Fruit fly (Drosophila melanogaster): ENCODE measurements around the gene PyK.

The PyK gene

DNA sequence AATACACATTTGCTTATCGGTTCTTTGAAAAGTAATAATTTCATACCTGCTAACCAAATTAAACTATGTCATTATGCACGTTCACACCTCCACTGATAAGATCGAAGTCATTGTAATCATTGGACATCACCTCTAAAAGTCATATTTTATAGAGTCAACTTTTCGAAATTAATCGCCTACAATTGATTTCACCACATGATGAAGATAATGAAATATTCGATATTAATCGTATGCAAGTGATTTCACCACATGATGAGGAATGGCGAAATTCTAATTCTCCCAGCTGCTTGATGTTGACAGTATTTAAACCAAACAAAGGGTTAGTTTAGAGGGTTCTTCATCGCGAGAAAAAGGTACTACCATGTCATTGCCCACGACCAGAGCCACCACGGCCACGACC is 8.3 kb downstream of the PyK start, which contains the start of gene CG18596 (continued):
- peak; percentile 64 for TF ChIP-seq Dref (GFP tag; IDR thresholded peaks at IDR 0.05)
- TF ChIP-seq amos (GFP tag; IDR thresholded peaks at IDR 0.05; ENCODE audit: partially characterized antibody), result peak; percentile 88
- peak; percentile 29 for TF ChIP-seq CG15514 (GFP tag; optimal IDR thresholded peaks at IDR 0.05)
- peak; percentile 67 for TF ChIP-seq phol (tag; optimal IDR thresholded peaks at IDR 0.05)
- TF ChIP-seq CTCF (GFP tag; optimal IDR thresholded peaks at IDR 0.05), result peak; percentile 20
- TF ChIP-seq zen2 (GFP tag; IDR thresholded peaks at IDR 0.05; ENCODE audit: partially characterized antibody), result peak; percentile 92
- TF ChIP-seq stwl (tag; optimal IDR thresholded peaks at IDR 0.05), result peak; percentile 75
- TF ChIP-seq Dll (GFP tag; IDR thresholded peaks at IDR 0.05; ENCODE audit: partially characterized antibody), result peak; percentile 98
- TF ChIP-seq tll (GFP tag; optimal IDR thresholded peaks at IDR 0.05), result peak in 1 of 2 experiments; percentile 82
- peak; percentile 98 for TF ChIP-seq CG13287 (GFP tag; IDR thresholded peaks at IDR 0.05; ENCODE audit: partially characterized antibody)
- TF ChIP-seq inv (GFP tag; IDR thresholded peaks at IDR 0.05; ENCODE audit: partially characterized antibody), result peak; percentile 88
- no peak for TF ChIP-seq CG12104 (GFP tag; optimal IDR thresholded peaks at IDR 0.05)
- peak; percentile 97 for TF ChIP-seq CG34224 (GFP tag; IDR thresholded peaks at IDR 0.05; ENCODE audit: partially characterized antibody)
- no peak for TF ChIP-seq so (GFP tag; IDR thresholded peaks at IDR 0.05)
- TF ChIP-seq run (tag; optimal IDR thresholded peaks at IDR 0.05), result no peak
- TF ChIP-seq chm (GFP tag; IDR thresholded peaks at IDR 0.05), result 0 out of 2 replicates have a peak, but pooled peaks have one; percentile 41
- TF ChIP-seq CG3838 (GFP tag; optimal IDR thresholded peaks at IDR 0.05), result no peak
- TF ChIP-seq Scr (GFP tag; IDR thresholded peaks at IDR 0.05; ENCODE audit: partially characterized antibody), result peak; percentile 98
- peak; percentile 92 for TF ChIP-seq CG16813 (GFP tag; IDR thresholded peaks at IDR 0.05; ENCODE audit: partially characterized antibody)
- TF ChIP-seq hb (GFP tag; IDR thresholded peaks at IDR 0.05; ENCODE audit: partially characterized antibody), result peak; percentile 78
- peak; percentile 56 for TF ChIP-seq YL-1 (GFP tag; optimal IDR thresholded peaks at IDR 0.05)
- TF ChIP-seq CG14710 (tag; optimal IDR thresholded peaks at IDR 0.05), result peak; percentile 43
- TF ChIP-seq Kr (GFP tag; optimal IDR thresholded peaks at IDR 0.05), result peak; percentile 38
- TF ChIP-seq Nf-YA (GFP tag; IDR thresholded peaks at IDR 0.05), result no peak
- peak; percentile 86 for TF ChIP-seq E2f2 (GFP tag; IDR thresholded peaks at IDR 0.05)
- peak; percentile 60 for TF ChIP-seq pzg (GFP tag; optimal IDR thresholded peaks at IDR 0.05)
- no peak for TF ChIP-seq mam (GFP tag; optimal IDR thresholded peaks at IDR 0.05)
- TF ChIP-seq CG14860 (GFP tag; IDR thresholded peaks at IDR 0.05; ENCODE audit: partially characterized antibody), result peak; percentile 95
- no peak for TF ChIP-seq CG14965 (GFP tag; optimal IDR thresholded peaks at IDR 0.05; ENCODE audit: borderline replicate concordance)
- TF ChIP-seq CG7963 (GFP tag; IDR thresholded peaks at IDR 0.05; ENCODE audit: partially characterized antibody), result peak; percentile 61; the same call in 1 of the 3 replicates
- TF ChIP-seq Dp (GFP tag; optimal IDR thresholded peaks at IDR 0.05), result peak; percentile 80
- peak; percentile 56 for TF ChIP-seq Myb (GFP tag; optimal IDR thresholded peaks at IDR 0.05)
- peak; percentile 84; the same call in 2 of the 3 replicates for TF ChIP-seq mld (GFP tag; IDR thresholded peaks at IDR 0.05; ENCODE audit: partially characterized antibody)

DNA sequence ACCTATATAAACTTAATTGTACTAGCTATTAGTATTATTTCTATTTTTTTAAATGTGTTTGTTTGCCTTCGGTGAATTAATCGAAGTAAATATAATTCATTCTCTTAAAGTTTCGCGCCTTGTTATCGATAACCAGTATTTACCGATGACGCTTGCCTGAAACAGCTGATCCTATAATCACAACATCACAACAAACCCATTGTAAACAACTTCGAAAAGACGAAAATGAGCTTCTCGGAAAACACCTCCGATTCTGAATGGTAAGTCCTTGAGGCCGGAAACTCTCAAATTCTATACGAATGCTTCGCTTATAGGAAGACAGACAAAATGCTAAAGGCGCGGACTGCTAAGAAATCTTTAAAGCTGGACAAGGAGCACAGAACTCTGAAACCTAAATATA is 12.6 kb downstream of the PyK start, which contains the start of gene CG34149:
Gene CG34149, plus strand, starts transcription at position 187 of the 400 bp plus-strand sequence.
- peak; percentile 74 for TF ChIP-seq HLH4C (GFP tag; IDR thresholded peaks at IDR 0.05; ENCODE audit: partially characterized antibody)
- peak; percentile 84 for TF ChIP-seq E2f2 (GFP tag; IDR thresholded peaks at IDR 0.05)
- peak; percentile 73 for TF ChIP-seq CG13287 (GFP tag; IDR thresholded peaks at IDR 0.05; ENCODE audit: partially characterized antibody)
- TF ChIP-seq pzg (GFP tag; optimal IDR thresholded peaks at IDR 0.05), result peak; percentile 28
- TF ChIP-seq HLH54F (GFP tag; optimal IDR thresholded peaks at IDR 0.05), result no peak
- peak; percentile 53; the same call in 1 of the 3 replicates for TF ChIP-seq CG34224 (GFP tag; IDR thresholded peaks at IDR 0.05; ENCODE audit: partially characterized antibody)
- peak; percentile 18 for TF ChIP-seq CG2116 (GFP tag; optimal IDR thresholded peaks at IDR 0.05)
- no peak for TF ChIP-seq CG6813 (GFP tag; optimal IDR thresholded peaks at IDR 0.05)
- TF ChIP-seq crp (GFP tag; optimal IDR thresholded peaks at IDR 0.05), result peak in 1 of 2 experiments; percentile 84
- TF ChIP-seq Doc3 (GFP tag; IDR thresholded peaks at IDR 0.05; ENCODE audit: partially characterized antibody), result 0 out of 3 replicates have a peak, but pooled peaks have one; percentile 19
- peak; percentile 71; the same call in 3 of the 4 replicates for TF ChIP-seq Dll (GFP tag; IDR thresholded peaks at IDR 0.05; ENCODE audit: partially characterized antibody)
- peak; percentile 10; the same call in 2 of the 3 replicates for TF ChIP-seq Opbp (GFP tag; IDR thresholded peaks at IDR 0.05; ENCODE audit: partially characterized antibody)
- peak; percentile 41; the same call in 2 of the 3 replicates for TF ChIP-seq zen2 (GFP tag; IDR thresholded peaks at IDR 0.05; ENCODE audit: partially characterized antibody)
- TF ChIP-seq CG4424 (GFP tag; optimal IDR thresholded peaks at IDR 0.05), result no peak
- peak; percentile 58 for TF ChIP-seq nerfin-2 (GFP tag; IDR thresholded peaks at IDR 0.05; ENCODE audit: partially characterized antibody)
- peak; percentile 55 for TF ChIP-seq unc-4 (GFP tag; IDR thresholded peaks at IDR 0.05; ENCODE audit: partially characterized antibody)
- TF ChIP-seq CG6791 (GFP tag; IDR thresholded peaks at IDR 0.05; ENCODE audit: partially characterized antibody), result peak; percentile 23; the same call in 1 of the 3 replicates
- TF ChIP-seq croc (GFP tag; conservative IDR thresholded peaks at IDR 0.05), result no peak
- TF ChIP-seq ato (GFP tag; IDR thresholded peaks at IDR 0.05; ENCODE audit: partially characterized antibody), result peak; percentile 34; the same call in 1 of the 2 replicates

All from whole organism, embryonic.